Worm (Caenorhabditis elegans) whole organism, L2 larva: Measurements from ENCODE around the gene K07D4.9.

Source experiments
- C34F6.9 ChIP-seq: fragments of 150-350 bp; optimal IDR thresholded peaks from 2 replicates; lab custom pipeline; 2014; ENCODE audit warnings: missing biosample characterization, missing genetic modification characterization
- R02D3.7 ChIP-seq: fragments of 150-350 bp; optimal IDR thresholded peaks from 2 replicates; lab custom pipeline; 2014; ENCODE audit warnings: missing biosample characterization, missing genetic modification characterization
- Y55F3AM.14 ChIP-seq: fragments of 200-800 bp; sonication (Bioruptor generic); optimal IDR thresholded peaks from 2 replicates; lab custom pipeline; 2018; ENCODE audit warnings: mild to moderate bottlenecking, missing genetic modification characterization, missing compliant biosample characterization
- ZK546.5 ChIP-seq: sonication (generic microtip); optimal IDR thresholded peaks from 2 replicates; lab custom pipeline; 2017; ENCODE audit warnings: missing biosample characterization, missing genetic modification characterization
- alr-1 ChIP-seq: fragments of 150-350 bp; optimal IDR thresholded peaks from 2 replicates; lab custom pipeline; 2014; ENCODE audit warnings: missing biosample characterization, missing genetic modification characterization
- ama-1 ChIP-seq: fragments of 150-350 bp; optimal IDR thresholded peaks from 2 replicates; lab custom pipeline; 2018; ENCODE audit warnings: inconsistent platforms
- blmp-1 ChIP-seq: sonication (generic microtip); optimal IDR thresholded peaks from 2 replicates; lab custom pipeline; 2017; ENCODE audit warnings: missing genetic modification characterization, mild to moderate bottlenecking, missing compliant biosample characterization, antibody characterized with exemption, moderate library complexity; ENCODE audit not compliant: insufficient read depth
- ceh-16 ChIP-seq: fragments of 150-350 bp; optimal IDR thresholded peaks from 2 replicates; lab custom pipeline; 2014; ENCODE audit warnings: missing biosample characterization, missing genetic modification characterization
- ceh-82 ChIP-seq: fragments of 150-350 bp; optimal IDR thresholded peaks from 2 replicates; lab custom pipeline; 2014; ENCODE audit warnings: missing biosample characterization, missing genetic modification characterization
- dmd-4 ChIP-seq: sonication (generic microtip); optimal IDR thresholded peaks from 2 replicates; lab custom pipeline; 2017; ENCODE audit warnings: missing biosample characterization, missing genetic modification characterization
- elt-1 ChIP-seq: fragments of 150-350 bp; optimal IDR thresholded peaks from 2 replicates; lab custom pipeline; 2014; ENCODE audit warnings: missing biosample characterization, missing genetic modification characterization
- elt-3 ChIP-seq: sonication (generic microtip); optimal IDR thresholded peaks from 2 replicates; lab custom pipeline; 2017; ENCODE audit warnings: missing biosample characterization, missing genetic modification characterization
- fos-1 ChIP-seq: fragments of 150-350 bp; optimal IDR thresholded peaks from 2 replicates; lab custom pipeline; 2014; ENCODE audit warnings: missing biosample characterization, missing genetic modification characterization
- lin-11 ChIP-seq: fragments of 150-350 bp; sonication (generic microtip); optimal IDR thresholded peaks from 2 replicates; lab custom pipeline; 2014; ENCODE audit warnings: missing biosample characterization, missing genetic modification characterization, inconsistent platforms, mixed read lengths
- lsy-2 ChIP-seq, 2 experiments: fragments of 150-350 bp in 1 of 2; sonication (generic microtip) in 1 of 2; optimal IDR thresholded peaks; 2 replicates each; lab custom pipeline; 2014 to 2017; ENCODE audit warnings: missing biosample characterization in 2 of 2, missing genetic modification characterization in 2 of 2
- nhr-12 ChIP-seq: fragments of 150-350 bp; optimal IDR thresholded peaks from 2 replicates; lab custom pipeline; 2014; ENCODE audit warnings: missing biosample characterization, missing genetic modification characterization
- nhr-129 ChIP-seq: fragments of 150-350 bp; optimal IDR thresholded peaks from 2 replicates; lab custom pipeline; 2014; ENCODE audit warnings: missing biosample characterization, missing genetic modification characterization
- nhr-23 ChIP-seq: fragments of 150-350 bp; optimal IDR thresholded peaks from 2 replicates; lab custom pipeline; 2014; ENCODE audit warnings: missing biosample characterization, missing genetic modification reagents, missing genetic modification characterization
- nhr-237 ChIP-seq: fragments of 150-350 bp; optimal IDR thresholded peaks from 2 replicates; lab custom pipeline; 2014; ENCODE audit warnings: missing biosample characterization, missing genetic modification characterization
- nhr-6 ChIP-seq: fragments of 150-350 bp; optimal IDR thresholded peaks from 2 replicates; lab custom pipeline; 2014; ENCODE audit warnings: missing biosample characterization, missing genetic modification characterization
- nhr-77 ChIP-seq: fragments of 150-350 bp; optimal IDR thresholded peaks from 2 replicates; lab custom pipeline; 2014; ENCODE audit warnings: missing biosample characterization, missing genetic modification characterization
- peb-1 ChIP-seq: fragments of 150-350 bp; optimal IDR thresholded peaks from 2 replicates; lab custom pipeline; 2014; ENCODE audit warnings: missing biosample characterization, missing genetic modification characterization
- sem-4 ChIP-seq: fragments of 150-350 bp; optimal IDR thresholded peaks from 2 replicates; lab custom pipeline; 2014; ENCODE audit warnings: missing biosample characterization, missing genetic modification reagents, missing genetic modification characterization
- skn-1 ChIP-seq: sonication (generic microtip); optimal IDR thresholded peaks from 2 replicates; lab custom pipeline; 2017; ENCODE audit warnings: missing biosample characterization, missing genetic modification characterization
- snpc-4 ChIP-seq: fragments of 150-350 bp; optimal IDR thresholded peaks from 2 replicates; lab custom pipeline; 2014; ENCODE audit warnings: missing biosample characterization, missing genetic modification characterization
- unc-39 ChIP-seq: fragments of 150-350 bp; optimal IDR thresholded peaks from 2 replicates; lab custom pipeline; 2014; ENCODE audit warnings: missing biosample characterization, missing genetic modification characterization
- unc-55 ChIP-seq: fragments of 150-350 bp; sonication (generic microtip); optimal IDR thresholded peaks from 3 replicates; lab custom pipeline; 2014; ENCODE audit warnings: missing biosample characterization, missing genetic modification reagents, missing genetic modification characterization
- unc-62 ChIP-seq: fragments of 150-350 bp; optimal IDR thresholded peaks from 2 replicates; lab custom pipeline; 2014; ENCODE audit warnings: missing biosample characterization, missing genetic modification reagents, missing genetic modification characterization
- zag-1 ChIP-seq: fragments of 150-350 bp; optimal IDR thresholded peaks from 2 replicates; lab custom pipeline; 2014; ENCODE audit warnings: missing biosample characterization, missing genetic modification characterization

K07D4.9 gene

ce11 chrII:4067258-4067657, 38.9 kb downstream of the K07D4.9 start, which contains the start of gene W06A11.1:
Gene W06A11.1 (plus strand): TSS chrII:4067558.
- no peak for TF ChIP-seq lin-11 (tag; lab: Kevin White, UChicago)
- TF ChIP-seq ceh-16 (tag; lab: Kevin White, UChicago): no peak
- no peak for TF ChIP-seq snpc-4 (tag; lab: Kevin White, UChicago)
- no peak for TF ChIP-seq ama-1 (lab: Kevin White, UChicago)
- TF ChIP-seq peb-1: no peak
- no peak for TF ChIP-seq ceh-82 (tag; lab: Kevin White, UChicago)

ce11 chrII:4068141-4068540, 39.8 kb downstream of the K07D4.9 start:
- no peak for TF ChIP-seq unc-55 (GFP tag; lab: Kevin White, UChicago)
- TF ChIP-seq nhr-129 (tag; lab: Kevin White, UChicago): no peak
- TF ChIP-seq alr-1 (tag; lab: Kevin White, UChicago): no peak
- TF ChIP-seq ceh-82 (tag; lab: Kevin White, UChicago): no peak
- TF ChIP-seq nhr-237: no peak

DNA sequence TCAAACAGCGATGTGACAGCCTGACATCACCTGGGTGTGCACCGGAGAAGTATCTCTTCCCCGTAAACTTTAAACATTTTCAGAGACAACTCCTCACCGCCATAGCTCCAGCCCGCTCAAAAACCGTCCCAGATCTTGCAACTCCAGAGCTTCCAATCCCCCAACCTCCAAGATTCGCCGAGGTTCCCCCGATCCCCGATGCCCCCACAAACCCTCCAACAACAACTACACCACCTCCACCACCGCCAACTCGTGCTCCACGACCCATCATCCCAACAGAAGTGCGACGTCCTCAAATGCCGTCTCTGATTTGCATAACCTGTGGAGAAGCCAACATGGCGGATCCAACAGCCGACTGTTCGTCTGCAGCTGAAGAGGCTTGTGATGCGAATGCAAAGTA, 42.7 kb downstream of the K07D4.9 start:
- TF ChIP-seq dmd-4 (tag; lab: Kevin White, UChicago) (no peak), sem-4 (tag; lab: Kevin White, UChicago) (no peak), elt-1 (no peak), lin-11 (tag; lab: Kevin White, UChicago) (no peak), ZK546.5 (tag; lab: Kevin White, UChicago) (no peak), Y55F3AM.14 (GFP tag; lab: Kevin White, UChicago) (no peak), fos-1 (tag; lab: Kevin White, UChicago) (no peak), nhr-6 (tag; lab: Kevin White, UChicago) (no peak), zag-1 (tag; lab: Kevin White, UChicago) (no peak), R02D3.7 (no peak), elt-3 (no peak), unc-39 (no peak), skn-1 (no peak), nhr-23 (tag; lab: Kevin White, UChicago) (no peak)

- no peak for TF ChIP-seq fos-1 (tag; lab: Kevin White, UChicago)
- no peak for TF ChIP-seq blmp-1
- no peak for TF ChIP-seq C34F6.9 (tag; lab: Kevin White, UChicago)
- TF ChIP-seq nhr-6 (tag; lab: Kevin White, UChicago): no peak
- no peak for TF ChIP-seq zag-1 (tag; lab: Kevin White, UChicago)
- TF ChIP-seq peb-1: no peak
- no peak for TF ChIP-seq nhr-77 (tag; lab: Kevin White, UChicago)
- TF ChIP-seq unc-62 (GFP tag; lab: Kevin White, UChicago): no peak
- no peak for TF ChIP-seq lsy-2 (tag; optimal IDR thresholded peaks at IDR 0.05; lab: Kevin White, UChicago)
- no peak for TF ChIP-seq nhr-129 (tag; lab: Kevin White, UChicago)
- no peak for TF ChIP-seq nhr-12 (tag; lab: Kevin White, UChicago)
- TF ChIP-seq R02D3.7: no peak
Measured at ce11 chrII:4074710-4075109, 46.3 kb downstream of the K07D4.9 start.
